Worm (Caenorhabditis elegans): ENCODE measurements around the gene tsen-2.

DNA sequence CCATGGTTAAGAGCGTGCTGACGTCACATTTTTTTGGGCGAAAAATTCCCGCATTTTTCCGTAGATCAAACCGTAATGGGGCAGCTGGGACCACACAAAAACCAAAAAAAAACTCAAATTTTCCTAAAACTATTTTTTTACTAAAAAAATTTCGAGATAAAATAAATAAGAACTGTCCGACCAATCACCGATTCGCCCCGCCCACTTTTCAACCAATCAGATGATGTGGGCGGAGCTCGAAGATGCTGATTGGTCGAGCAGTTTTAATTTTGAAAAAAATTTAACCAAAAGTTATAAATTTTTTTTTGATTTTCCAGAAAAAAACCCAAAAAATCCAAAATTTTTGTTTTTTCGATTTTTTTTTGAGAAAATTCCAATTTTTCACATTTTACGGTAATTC is 2.0 kb upstream of the tsen-2 start:
- no peak for TF ChIP-seq him-1 (tag; optimal IDR thresholded peaks at IDR 0.05)
- TF ChIP-seq dao-5 (tag; optimal IDR thresholded peaks at IDR 0.05), result no peak
